Worm (Caenorhabditis elegans) whole organism, young adult: Measurements from ENCODE around the gene srg-64.

ENCODE experiments used
- B0035.1 ChIP-seq: sonication (generic microtip); optimal IDR thresholded peaks from 2 replicates; lab custom pipeline; 2016; ENCODE audit warnings: missing genetic modification characterization, mild to moderate bottlenecking, missing compliant biosample characterization, missing genotype, missing genetic modification reagents
- C17E4.6 ChIP-seq: fragments of 200-800 bp; sonication (Bioruptor generic); IDR thresholded peaks from 2 replicates; pipeline ENCODE4 v1.3.6; 2022; ENCODE audit warnings: missing genetic modification reagents, missing genetic modification characterization, missing compliant biosample characterization
- F22D6.2 ChIP-seq: sonication (generic microtip); optimal IDR thresholded peaks from 2 replicates; lab custom pipeline; 2016; ENCODE audit warnings: mild to moderate bottlenecking, missing genetic modification characterization, missing compliant biosample characterization
- F39B2.1 ChIP-seq: fragments of 200-800 bp; sonication (Bioruptor generic); IDR thresholded peaks from 2 replicates; pipeline ENCODE4 v1.3.6; 2022; ENCODE audit warnings: missing genetic modification reagents, missing genetic modification characterization, missing compliant biosample characterization
- T07F8.4 ChIP-seq: sonication (generic microtip); optimal IDR thresholded peaks from 2 replicates; lab custom pipeline; 2016; ENCODE audit warnings: mild to moderate bottlenecking, missing genetic modification characterization, moderate library complexity, missing compliant biosample characterization
- Y53F4B.3 ChIP-seq: fragments of 200-800 bp; sonication (Bioruptor generic); IDR thresholded peaks from 2 replicates; pipeline ENCODE4 v1.3.6; 2022; ENCODE audit warnings: missing genetic modification reagents, missing genetic modification characterization, missing compliant biosample characterization
- Y56A3A.18 ChIP-seq: fragments of 200-800 bp; sonication (Bioruptor generic); IDR thresholded peaks from 2 replicates; pipeline ENCODE4 v1.3.6; 2022; ENCODE audit warnings: missing genetic modification reagents, missing genetic modification characterization, missing compliant biosample characterization
- Y79H2A.3 ChIP-seq: fragments of 200-800 bp; sonication (Bioruptor generic); conservative IDR thresholded peaks from 2 replicates; pipeline ENCODE4 v1.3.6; 2022; ENCODE audit warnings: missing genetic modification reagents, missing genetic modification characterization, missing compliant biosample characterization
- ZK185.1 ChIP-seq: sonication (generic microtip); optimal IDR thresholded peaks from 2 replicates; lab custom pipeline; 2016; ENCODE audit warnings: mild to moderate bottlenecking, missing genetic modification characterization, missing compliant biosample characterization; ENCODE audit not compliant: poor library complexity, severe bottlenecking
- akir-1 ChIP-seq: fragments of 200-800 bp; sonication (Bioruptor generic); optimal IDR thresholded peaks from 2 replicates; lab custom pipeline; 2018; ENCODE audit warnings: mild to moderate bottlenecking, missing genetic modification characterization, moderate library complexity, missing compliant biosample characterization
- ama-1 ChIP-seq, 3 experiments: fragments of 150-350 bp in 1 of 3; sonication (generic microtip) in 2 of 3; optimal IDR thresholded peaks; 2 replicates each; lab custom pipeline; 2014 to 2018; ENCODE audit warnings: missing biosample characterization in 2 of 3, missing genetic modification characterization in 2 of 3, missing genetic modification reagents in 2 of 3
- aptf-2 ChIP-seq: fragments of 200-800 bp; sonication (Bioruptor generic); conservative IDR thresholded peaks from 2 replicates; pipeline ENCODE4 v1.3.6; 2022; ENCODE audit warnings: missing genetic modification reagents, missing genetic modification characterization, missing compliant biosample characterization
- athp-1 ChIP-seq: sonication (generic microtip); optimal IDR thresholded peaks from 2 replicates; lab custom pipeline; 2017; ENCODE audit warnings: mild to moderate bottlenecking, missing genetic modification characterization, missing compliant biosample characterization
- cebp-1 ChIP-seq, 2 experiments: fragments of 200-800 bp in 1 of 2; sonication (Bioruptor generic) in 1 of 2; sonication (generic microtip) in 1 of 2; IDR thresholded peaks in 1 of 2; optimal IDR thresholded peaks in 1 of 2; 2 replicates each; pipeline versions ENCODE4 v1.3.6 to Lab custom; 2017 to 2022; ENCODE audit warnings: missing compliant biosample characterization in 2 of 2, missing genetic modification characterization in 2 of 2, mild to moderate bottlenecking in 1 of 2, missing genetic modification reagents in 1 of 2, moderate library complexity in 1 of 2
- cebp-2 ChIP-seq: fragments of 200-800 bp; sonication (Bioruptor generic); IDR thresholded peaks from 2 replicates; pipeline ENCODE4 v1.3.6; 2022; ENCODE audit warnings: missing genetic modification characterization, missing compliant biosample characterization
- ceh-100 ChIP-seq: fragments of 200-800 bp; sonication (Bioruptor generic); IDR thresholded peaks from 2 replicates; pipeline ENCODE4 v1.3.6; 2022; ENCODE audit warnings: missing genetic modification reagents, missing genetic modification characterization, missing compliant biosample characterization
- ceh-27 ChIP-seq: fragments of 200-800 bp; sonication (Bioruptor generic); optimal IDR thresholded peaks from 2 replicates; lab custom pipeline; 2018; ENCODE audit warnings: mild to moderate bottlenecking, missing genetic modification characterization, moderate library complexity, missing compliant biosample characterization
- ceh-79 ChIP-seq: sonication (generic microtip); optimal IDR thresholded peaks from 2 replicates; lab custom pipeline; 2017; ENCODE audit warnings: mild to moderate bottlenecking, missing genetic modification characterization, missing compliant biosample characterization
- die-1 ChIP-seq: sonication (generic microtip); optimal IDR thresholded peaks from 2 replicates; lab custom pipeline; 2016; ENCODE audit warnings: missing genotype, mild to moderate bottlenecking, missing genetic modification characterization, missing compliant biosample characterization
- dox-1 ChIP-seq: fragments of 200-800 bp; sonication (Bioruptor generic); IDR thresholded peaks from 2 replicates; pipeline ENCODE4 v1.3.6; 2022; ENCODE audit warnings: missing genetic modification reagents, missing genetic modification characterization, missing compliant biosample characterization
- dpff-1 ChIP-seq: sonication (generic microtip); optimal IDR thresholded peaks from 2 replicates; lab custom pipeline; 2017; ENCODE audit warnings: mild to moderate bottlenecking, missing genetic modification characterization, missing compliant biosample characterization
- dpl-1 ChIP-seq: fragments of 150-350 bp; optimal IDR thresholded peaks from 2 replicates; lab custom pipeline; 2014; ENCODE audit warnings: missing biosample characterization, missing genetic modification reagents, missing genetic modification characterization
- hlh-12 ChIP-seq: sonication (generic microtip); optimal IDR thresholded peaks from 2 replicates; lab custom pipeline; 2016; ENCODE audit warnings: missing genetic modification characterization, missing compliant biosample characterization
- lag-1 ChIP-seq: fragments of 200-800 bp; sonication (Bioruptor generic); IDR thresholded peaks from 2 replicates; pipeline ENCODE4 v1.3.6; 2022; ENCODE audit warnings: missing genetic modification reagents, missing genetic modification characterization, missing compliant biosample characterization
- let-526 ChIP-seq: fragments of 200-800 bp; sonication (Bioruptor generic); IDR thresholded peaks from 2 replicates; pipeline ENCODE4 v1.3.6; 2022; ENCODE audit warnings: missing genetic modification reagents, missing genetic modification characterization, missing compliant biosample characterization
- let-607 ChIP-seq, 2 experiments: fragments of 200-800 bp in 1 of 2; sonication (Bioruptor generic) in 1 of 2; sonication (generic microtip) in 1 of 2; optimal IDR thresholded peaks; 2 replicates each; lab custom pipeline; 2016 to 2018; ENCODE audit warnings: mild to moderate bottlenecking in 2 of 2, missing compliant biosample characterization in 2 of 2, missing genetic modification characterization in 2 of 2, moderate library complexity in 2 of 2, missing genotype in 1 of 2
- lin-26 ChIP-seq: fragments of 200-800 bp; sonication (Bioruptor generic); IDR thresholded peaks from 2 replicates; pipeline ENCODE4 v1.3.6; 2022; ENCODE audit warnings: missing genetic modification reagents, missing genetic modification characterization, missing compliant biosample characterization
- lin-40 ChIP-seq: sonication (generic microtip); optimal IDR thresholded peaks from 2 replicates; lab custom pipeline; 2016; ENCODE audit warnings: missing genetic modification characterization, mild to moderate bottlenecking, missing compliant biosample characterization, missing genotype, missing genetic modification reagents
- madf-10 ChIP-seq: sonication (generic microtip); optimal IDR thresholded peaks from 2 replicates; lab custom pipeline; 2016; ENCODE audit warnings: mild to moderate bottlenecking, missing genetic modification characterization, missing compliant biosample characterization
- madf-3 ChIP-seq: fragments of 200-800 bp; sonication (Bioruptor generic); IDR thresholded peaks from 2 replicates; pipeline ENCODE4 v1.3.6; 2022; ENCODE audit warnings: missing genetic modification reagents, missing genetic modification characterization, missing compliant biosample characterization
- nfya-2 ChIP-seq: fragments of 200-800 bp; sonication (Bioruptor generic); IDR thresholded peaks from 2 replicates; pipeline ENCODE4 v1.3.6; 2022; ENCODE audit warnings: missing genetic modification reagents, missing genetic modification characterization, missing compliant biosample characterization
- nhr-120 ChIP-seq: fragments of 200-800 bp; sonication (Bioruptor generic); IDR thresholded peaks from 2 replicates; pipeline ENCODE4 v1.3.6; 2022; ENCODE audit warnings: missing genetic modification characterization, missing compliant biosample characterization
- nhr-27 ChIP-seq: fragments of 200-800 bp; sonication (Bioruptor generic); optimal IDR thresholded peaks from 2 replicates; lab custom pipeline; 2018; ENCODE audit warnings: mild to moderate bottlenecking, missing genetic modification characterization, moderate library complexity, missing compliant biosample characterization
- nhr-80 ChIP-seq: sonication (generic microtip); optimal IDR thresholded peaks from 2 replicates; lab custom pipeline; 2016; ENCODE audit warnings: missing genetic modification characterization, missing compliant biosample characterization
- nhr-90 ChIP-seq: sonication (generic microtip); optimal IDR thresholded peaks from 2 replicates; lab custom pipeline; 2016; ENCODE audit warnings: missing genotype, mild to moderate bottlenecking, missing genetic modification characterization, missing compliant biosample characterization
- rec-8 ChIP-seq, 2 experiments: sonication (generic microtip); optimal IDR thresholded peaks; 2 replicates each; lab custom pipeline; 2016; ENCODE audit warnings: mild to moderate bottlenecking in 2 of 2, missing genetic modification characterization in 2 of 2, missing genetic modification reagents in 2 of 2, missing genotype in 2 of 2, missing biosample characterization in 1 of 2, missing compliant biosample characterization in 1 of 2, moderate library complexity in 1 of 2
- repo-1 ChIP-seq: sonication (generic microtip); optimal IDR thresholded peaks from 2 replicates; lab custom pipeline; 2017; ENCODE audit warnings: mild to moderate bottlenecking, missing genetic modification characterization, missing compliant biosample characterization
- sdz-38 ChIP-seq: sonication (generic microtip); optimal IDR thresholded peaks from 2 replicates; lab custom pipeline; 2016; ENCODE audit warnings: missing genotype, missing genetic modification characterization, missing compliant biosample characterization
- snpc-3.4 ChIP-seq: sonication (generic microtip); optimal IDR thresholded peaks from 2 replicates; lab custom pipeline; 2017; ENCODE audit warnings: missing genetic modification characterization, mild to moderate bottlenecking, missing compliant biosample characterization, antibody characterized with exemption, moderate library complexity, missing genotype, missing genetic modification reagents
- ztf-18 ChIP-seq: sonication (generic microtip); optimal IDR thresholded peaks from 2 replicates; lab custom pipeline; 2016; ENCODE audit warnings: missing genotype, mild to moderate bottlenecking, missing genetic modification characterization, missing compliant biosample characterization
- ztf-26 ChIP-seq: sonication (generic microtip); optimal IDR thresholded peaks from 2 replicates; lab custom pipeline; 2017; ENCODE audit warnings: missing genetic modification characterization, missing compliant biosample characterization
- ztf-28 ChIP-seq: fragments of 200-800 bp; sonication (Bioruptor generic); IDR thresholded peaks from 2 replicates; pipeline ENCODE4 v1.3.6; 2022; ENCODE audit warnings: missing genetic modification reagents, missing genetic modification characterization, missing compliant biosample characterization

The srg-64 gene

DNA sequence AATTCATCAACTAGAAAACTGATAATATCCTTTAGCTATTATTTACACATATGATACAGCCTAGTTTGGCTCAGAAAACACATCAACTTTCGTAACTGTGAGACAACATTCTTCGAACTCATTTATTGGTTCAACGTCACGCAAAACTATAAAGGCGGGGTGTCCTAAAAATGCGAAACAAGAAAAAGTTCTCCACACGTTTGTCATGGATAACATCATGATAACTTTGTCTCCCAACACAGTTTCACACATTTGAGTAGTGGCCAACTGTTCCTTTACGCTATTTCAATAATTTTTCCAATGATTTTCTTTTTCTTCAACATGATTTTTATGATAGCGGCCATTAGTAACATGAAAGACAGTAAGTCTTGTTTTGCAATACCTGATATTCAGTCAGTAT, 6.3 kb upstream of the srg-64 start, which contains the start of gene srxa-9:
TSS of gene srxa-9 (plus strand) at position 301 of the 400 bp plus-strand sequence.
- TF ChIP-seq ztf-28 (GFP tag; lab: Robert Waterston, UW) (no peak), rec-8 (tag; optimal IDR thresholded peaks at IDR 0.05; lab: Kevin White, UChicago) (no peak), ztf-18 (tag; lab: Kevin White, UChicago) (no peak), dox-1 (GFP tag; lab: Robert Waterston, UW) (no peak), die-1 (tag; lab: Kevin White, UChicago) (no peak), aptf-2 (GFP tag; lab: Robert Waterston, UW) (no peak), dpl-1 (GFP tag; lab: Kevin White, UChicago) (no peak), ceh-100 (GFP tag; lab: Robert Waterston, UW) (no peak), C17E4.6 (GFP tag; lab: Robert Waterston, UW) (no peak), lin-26 (GFP tag; lab: Robert Waterston, UW) (no peak), F22D6.2 (tag; lab: Kevin White, UChicago) (no peak), let-526 (GFP tag; lab: Robert Waterston, UW) (no peak), sdz-38 (tag; lab: Kevin White, UChicago) (no peak), lin-40 (tag; lab: Kevin White, UChicago) (no peak), T07F8.4 (tag; lab: Kevin White, UChicago) (no peak), ama-1 (optimal IDR thresholded peaks at IDR 0.05; lab: Kevin White, UChicago) (no peak), ama-1 (GFP tag; optimal IDR thresholded peaks at IDR 0.05; lab: Kevin White, UChicago) (no peak)

DNA sequence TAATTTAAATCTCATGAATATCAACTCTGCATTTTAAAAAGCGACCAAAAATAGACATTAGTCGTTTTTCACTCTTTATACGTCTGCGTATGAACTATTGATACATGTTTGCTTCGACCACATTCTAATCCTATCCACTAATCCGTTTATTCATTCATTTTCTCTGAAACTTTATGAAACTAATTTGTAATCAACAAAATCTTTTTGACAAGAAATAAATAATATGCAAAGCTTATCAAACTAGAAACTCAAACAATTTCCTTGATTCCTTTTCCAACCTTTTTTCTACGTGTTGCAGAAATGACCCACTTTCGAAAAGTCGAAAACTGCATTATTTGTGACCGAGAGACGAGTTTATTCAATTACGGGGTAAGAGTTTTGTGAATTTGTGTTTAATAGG, 1.9 kb upstream of the srg-64 start, which contains the start of gene nhr-255:
TSS of gene nhr-255 (plus strand) at position 301 of the 400 bp plus-strand sequence.
- TF ChIP-seq Y56A3A.18 (GFP tag; lab: Robert Waterston, UW) (no peak), let-607 (tag; optimal IDR thresholded peaks at IDR 0.05; lab: Kevin White, UChicago) (no peak), nfya-2 (GFP tag; lab: Robert Waterston, UW) (no peak), cebp-1 (GFP tag; IDR thresholded peaks at IDR 0.05; lab: Robert Waterston, UW) (no peak), cebp-1 (tag; optimal IDR thresholded peaks at IDR 0.05; lab: Kevin White, UChicago) (no peak), nhr-120 (GFP tag; lab: Robert Waterston, UW) (no peak), B0035.1 (tag; lab: Kevin White, UChicago) (no peak), aptf-2 (GFP tag; lab: Robert Waterston, UW) (no peak)
- TF ChIP-seq, all 124 proteins: peak for 0

DNA sequence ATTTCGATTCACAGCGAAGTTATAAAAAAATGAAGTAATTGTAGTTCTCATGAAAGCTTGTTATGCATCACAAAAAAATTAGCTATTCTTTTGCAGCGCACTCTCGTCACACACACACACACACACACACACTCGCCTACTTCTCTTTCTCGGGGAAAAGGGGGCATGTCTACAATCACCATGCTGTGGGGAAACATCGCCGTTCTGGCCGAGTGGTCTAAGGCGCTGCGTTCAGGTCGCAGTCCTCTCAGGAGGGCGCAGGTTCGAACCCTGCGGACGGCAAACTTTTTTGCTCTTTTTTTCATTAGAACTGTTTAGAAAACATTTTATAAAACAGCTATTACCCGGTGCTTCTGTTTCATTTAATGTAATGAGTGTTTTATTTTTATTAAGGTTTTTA, 1.4 kb upstream of the srg-64 start:
- TF ChIP-seq F39B2.1 (GFP tag; lab: Robert Waterston, UW) = 0 out of 2 replicates have a peak, but pooled peaks have one; percentile 29
- TF ChIP-seq die-1 (tag; lab: Kevin White, UChicago) = peak; percentile 82
- TF ChIP-seq ceh-79 = peak; percentile 45
- peak; percentile 93 for TF ChIP-seq dox-1 (GFP tag; lab: Robert Waterston, UW)
- no peak for TF ChIP-seq repo-1 (tag; lab: Kevin White, UChicago)
- no peak for TF ChIP-seq dpff-1 (tag; lab: Kevin White, UChicago)
- TF ChIP-seq madf-3 (GFP tag; lab: Robert Waterston, UW) = no peak
- TF ChIP-seq dpl-1 (GFP tag; lab: Kevin White, UChicago) = no peak
- peak; percentile 86 for TF ChIP-seq nhr-90 (tag; lab: Kevin White, UChicago)
- peak; percentile 60 for TF ChIP-seq athp-1 (tag; lab: Kevin White, UChicago)
- TF ChIP-seq hlh-12 (tag; lab: Kevin White, UChicago) = no peak
- TF ChIP-seq ceh-27 = peak; percentile 73
- peak; percentile 60 for TF ChIP-seq akir-1 (GFP tag; lab: Kevin White, UChicago)
- TF ChIP-seq cebp-2 (GFP tag; lab: Robert Waterston, UW) = peak; percentile 84; the same call in 1 of the 2 replicates
- TF ChIP-seq Y79H2A.3 = 0 out of 2 replicates have a peak, but pooled peaks have one; percentile 17
- TF ChIP-seq lag-1 (GFP tag; lab: Robert Waterston, UW) = no peak
- TF ChIP-seq madf-10 (tag; lab: Kevin White, UChicago) = peak; percentile 77
- peak; percentile 27; the same call in 1 of the 2 replicates for TF ChIP-seq Y53F4B.3 (GFP tag; lab: Robert Waterston, UW)
- peak; percentile 63 for TF ChIP-seq sdz-38 (tag; lab: Kevin White, UChicago)
- peak; percentile 63 to 87 for TF ChIP-seq rec-8 (tag; optimal IDR thresholded peaks at IDR 0.05; lab: Kevin White, UChicago)
- TF ChIP-seq nhr-80 (tag; lab: Kevin White, UChicago) = peak; percentile 34
- peak; percentile 74 for TF ChIP-seq snpc-3.4 (tag; lab: Kevin White, UChicago)
- no peak for TF ChIP-seq nhr-27 (tag; lab: Kevin White, UChicago)
- peak; percentile 46 for TF ChIP-seq ztf-26 (tag; lab: Kevin White, UChicago)
- no peak for TF ChIP-seq F22D6.2 (tag; lab: Kevin White, UChicago)
- peak; percentile 86 for TF ChIP-seq ZK185.1 (tag; lab: Kevin White, UChicago)
- TF ChIP-seq nfya-2 (GFP tag; lab: Robert Waterston, UW) = no peak
